Fruit fly (Drosophila melanogaster): ENCODE data around the gene Lsp1beta.

DNA sequence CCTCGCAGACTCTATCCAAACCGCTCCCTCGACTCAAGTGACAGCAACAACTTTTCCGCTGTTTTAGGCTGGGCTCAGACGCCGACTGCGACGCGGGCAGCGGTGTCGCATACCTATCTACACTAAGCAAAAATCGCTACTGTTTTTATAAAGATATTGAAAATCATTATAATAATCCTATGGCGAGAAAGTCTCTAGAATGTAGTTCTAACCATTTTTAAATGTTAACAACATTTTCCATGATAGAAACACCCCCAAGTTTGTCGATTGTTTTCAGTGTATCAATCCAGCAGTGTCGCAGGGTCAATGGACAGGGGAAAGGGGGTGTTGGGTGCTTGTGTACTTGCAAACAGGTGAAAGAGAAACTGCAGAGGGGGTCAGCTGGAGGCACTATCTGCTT, 32.4 kb upstream of the Lsp1beta start:
- TF ChIP-seq psq (optimal IDR thresholded peaks at IDR 0.05): no peak
- no peak for TF ChIP-seq Dll (optimal IDR thresholded peaks at IDR 0.05)
- no peak for TF ChIP-seq CG8478 (optimal IDR thresholded peaks at IDR 0.05)
